Worm (Caenorhabditis elegans): Measurements from ENCODE around the gene F12A10.6.

ce11 chrII:5451278-5451677 is 43.0 kb downstream of the F12A10.6 start:
- TF ChIP-seq nhr-237 (tag; optimal IDR thresholded peaks at IDR 0.05): no peak
- TF ChIP-seq unc-62 (GFP tag; optimal IDR thresholded peaks at IDR 0.05): no peak
- no peak for TF ChIP-seq C34F6.9 (tag; optimal IDR thresholded peaks at IDR 0.05)
- TF ChIP-seq dmd-4 (tag; optimal IDR thresholded peaks at IDR 0.05): no peak
- no peak for TF ChIP-seq ztf-4 (tag; optimal IDR thresholded peaks at IDR 0.05)
- no peak for TF ChIP-seq snpc-4 (tag; optimal IDR thresholded peaks at IDR 0.05)
- no peak for TF ChIP-seq lin-13 (GFP tag; optimal IDR thresholded peaks at IDR 0.05)
- no peak for TF ChIP-seq crh-2 (tag; optimal IDR thresholded peaks at IDR 0.05)
- TF ChIP-seq nhr-10 (tag; optimal IDR thresholded peaks at IDR 0.05): no peak
- no peak for TF ChIP-seq zag-1 (tag; optimal IDR thresholded peaks at IDR 0.05)
- TF ChIP-seq lin-11 (tag; optimal IDR thresholded peaks at IDR 0.05): no peak
- TF ChIP-seq nhr-11 (tag; optimal IDR thresholded peaks at IDR 0.05): no peak
- TF ChIP-seq skn-1 (tag; optimal IDR thresholded peaks at IDR 0.05): no peak
- TF ChIP-seq ama-1 (optimal IDR thresholded peaks at IDR 0.05): no peak

Measured in whole organism, L2 larva.